Worm (Caenorhabditis elegans) whole organism, mixed stage, embryonic: ENCODE measurements around the gene Y50D4A.6.

Source experiments
- M03D4.4 ChIP-seq: sonication (generic microtip); optimal IDR thresholded peaks from 2 replicates; lab custom pipeline; 2017; ENCODE audit warnings: mild to moderate bottlenecking, missing genetic modification characterization, missing compliant biosample characterization
- bed-3 ChIP-seq: fragments of 200-800 bp; sonication (Bioruptor generic); optimal IDR thresholded peaks from 3 replicates; lab custom pipeline; 2018; ENCODE audit warnings: mild to moderate bottlenecking, missing genetic modification characterization, moderate library complexity, missing compliant biosample characterization
- blmp-1 ChIP-seq: fragments of 150-350 bp; optimal IDR thresholded peaks from 2 replicates; lab custom pipeline; 2014; ENCODE audit warnings: missing biosample characterization, missing genetic modification characterization
- ceh-39 ChIP-seq: fragments of 150-350 bp; optimal IDR thresholded peaks from 2 replicates; lab custom pipeline; 2014; ENCODE audit warnings: missing biosample characterization, missing genetic modification characterization
- ceh-43 ChIP-seq: fragments of 200-800 bp; sonication (Bioruptor generic); optimal IDR thresholded peaks from 2 replicates; lab custom pipeline; 2018; ENCODE audit warnings: mild to moderate bottlenecking, missing genetic modification characterization, moderate library complexity, missing compliant biosample characterization
- ceh-83 ChIP-seq: fragments of 200-800 bp; sonication (Bioruptor generic); optimal IDR thresholded peaks from 2 replicates; lab custom pipeline; 2018; ENCODE audit warnings: mild to moderate bottlenecking, missing genetic modification characterization, missing compliant biosample characterization
- ces-1 ChIP-seq: fragments of 150-350 bp; optimal IDR thresholded peaks from 2 replicates; lab custom pipeline; 2014; ENCODE audit warnings: missing biosample characterization, missing genetic modification reagents, missing genetic modification characterization
- cnd-1 ChIP-seq: fragments of 200-800 bp; sonication (Bioruptor generic); optimal IDR thresholded peaks from 2 replicates; lab custom pipeline; 2018; ENCODE audit warnings: mild to moderate bottlenecking, missing genetic modification characterization, missing compliant biosample characterization
- drap-1 ChIP-seq: fragments of 200-800 bp; sonication (Bioruptor generic); optimal IDR thresholded peaks from 3 replicates; lab custom pipeline; 2018; ENCODE audit warnings: mild to moderate bottlenecking, missing genetic modification characterization, missing compliant biosample characterization
- elt-1 ChIP-seq: sonication (generic microtip); optimal IDR thresholded peaks from 2 replicates; lab custom pipeline; 2017; ENCODE audit warnings: missing genetic modification characterization, mild to moderate bottlenecking, missing compliant biosample characterization, antibody characterized with exemption, moderate library complexity, borderline replicate concordance; ENCODE audit not compliant: insufficient read depth
- elt-3 ChIP-seq: fragments of 150-350 bp; optimal IDR thresholded peaks from 2 replicates; lab custom pipeline; 2014; ENCODE audit warnings: missing biosample characterization, missing genetic modification characterization
- flh-1 ChIP-seq: fragments of 200-800 bp; sonication (Bioruptor generic); optimal IDR thresholded peaks from 2 replicates; lab custom pipeline; 2018; ENCODE audit warnings: mild to moderate bottlenecking, missing genetic modification characterization, moderate library complexity, missing compliant biosample characterization
- ham-2 ChIP-seq: fragments of 200-800 bp; sonication (Bioruptor generic); optimal IDR thresholded peaks from 2 replicates; lab custom pipeline; 2018; ENCODE audit warnings: mild to moderate bottlenecking, missing genetic modification characterization, missing compliant biosample characterization
- hlh-1 ChIP-seq: fragments of 150-350 bp; optimal IDR thresholded peaks from 2 replicates; lab custom pipeline; 2014; ENCODE audit warnings: missing biosample characterization, missing genetic modification reagents, missing genetic modification characterization
- lin-13 ChIP-seq: fragments of 150-350 bp; optimal IDR thresholded peaks from 2 replicates; lab custom pipeline; 2014; ENCODE audit warnings: missing biosample characterization, missing genetic modification characterization
- lin-32 ChIP-seq: fragments of 200-800 bp; sonication (Bioruptor generic); optimal IDR thresholded peaks from 2 replicates; lab custom pipeline; 2018; ENCODE audit warnings: mild to moderate bottlenecking, missing genetic modification characterization, missing compliant biosample characterization
- lsy-2 ChIP-seq: fragments of 150-350 bp; optimal IDR thresholded peaks from 2 replicates; lab custom pipeline; 2014; ENCODE audit warnings: missing biosample characterization, missing genetic modification characterization
- mab-5 ChIP-seq: fragments of 150-350 bp; optimal IDR thresholded peaks from 2 replicates; lab custom pipeline; 2014; ENCODE audit warnings: missing biosample characterization, missing genetic modification characterization
- mep-1 ChIP-seq: fragments of 150-350 bp; optimal IDR thresholded peaks from 2 replicates; lab custom pipeline; 2017; ENCODE audit warnings: missing biosample characterization, missing genetic modification reagents, missing genetic modification characterization, inconsistent platforms
- mls-2 ChIP-seq: sonication (generic microtip); optimal IDR thresholded peaks from 2 replicates; lab custom pipeline; 2016; ENCODE audit warnings: mild to moderate bottlenecking, missing genetic modification characterization, moderate library complexity, missing compliant biosample characterization
- nhr-12 ChIP-seq: fragments of 150-350 bp; optimal IDR thresholded peaks from 2 replicates; lab custom pipeline; 2014; ENCODE audit warnings: missing biosample characterization, missing genetic modification characterization
- nhr-2 ChIP-seq: fragments of 150-350 bp; optimal IDR thresholded peaks from 2 replicates; lab custom pipeline; 2014; ENCODE audit warnings: missing biosample characterization, missing genetic modification characterization
- nhr-237 ChIP-seq: fragments of 150-350 bp; optimal IDR thresholded peaks from 2 replicates; lab custom pipeline; 2014; ENCODE audit warnings: missing biosample characterization, missing genetic modification characterization
- nhr-28 ChIP-seq: fragments of 150-350 bp; optimal IDR thresholded peaks from 2 replicates; lab custom pipeline; 2014; ENCODE audit warnings: missing biosample characterization, missing genetic modification characterization
- nhr-76 ChIP-seq: sonication (generic microtip); optimal IDR thresholded peaks from 2 replicates; lab custom pipeline; 2017; ENCODE audit warnings: missing biosample characterization, missing genetic modification characterization
- pha-4 ChIP-seq: fragments of 150-350 bp; optimal IDR thresholded peaks from 2 replicates; lab custom pipeline; 2018; ENCODE audit warnings: missing biosample characterization, missing genetic modification reagents, missing genetic modification characterization
- sem-2 ChIP-seq: fragments of 200-800 bp; sonication (Bioruptor generic); optimal IDR thresholded peaks from 2 replicates; lab custom pipeline; 2018; ENCODE audit warnings: mild to moderate bottlenecking, missing genetic modification characterization, missing compliant biosample characterization
- snpc-4 ChIP-seq: fragments of 150-350 bp; optimal IDR thresholded peaks from 2 replicates; lab custom pipeline; 2014; ENCODE audit warnings: missing biosample characterization, missing genetic modification characterization
- sptf-1 ChIP-seq: sonication (generic microtip); optimal IDR thresholded peaks from 2 replicates; lab custom pipeline; 2017; ENCODE audit warnings: mild to moderate bottlenecking, missing genetic modification characterization, moderate library complexity, missing compliant biosample characterization
- tbx-8 ChIP-seq: fragments of 200-800 bp; sonication (Bioruptor generic); optimal IDR thresholded peaks from 2 replicates; lab custom pipeline; 2018; ENCODE audit warnings: mild to moderate bottlenecking, missing genetic modification characterization, moderate library complexity, missing compliant biosample characterization
- unc-120 ChIP-seq: sonication (generic microtip); optimal IDR thresholded peaks from 2 replicates; lab custom pipeline; 2017; ENCODE audit warnings: missing genetic modification characterization, missing compliant biosample characterization; ENCODE audit not compliant: poor library complexity, severe bottlenecking
- unc-39 ChIP-seq: fragments of 150-350 bp; optimal IDR thresholded peaks from 2 replicates; lab custom pipeline; 2014; ENCODE audit warnings: missing biosample characterization, missing genetic modification characterization
- unc-62 ChIP-seq: fragments of 150-350 bp; optimal IDR thresholded peaks from 2 replicates; lab custom pipeline; 2014; ENCODE audit warnings: missing biosample characterization, missing genetic modification reagents, missing genetic modification characterization
- zip-8 ChIP-seq: fragments of 150-350 bp; optimal IDR thresholded peaks from 2 replicates; lab custom pipeline; 2014; ENCODE audit warnings: missing biosample characterization, missing genetic modification characterization
- ztf-11 ChIP-seq: fragments of 150-350 bp; optimal IDR thresholded peaks from 2 replicates; lab custom pipeline; 2014; ENCODE audit warnings: missing biosample characterization, missing genetic modification characterization

Gene Y50D4A.6

DNA sequence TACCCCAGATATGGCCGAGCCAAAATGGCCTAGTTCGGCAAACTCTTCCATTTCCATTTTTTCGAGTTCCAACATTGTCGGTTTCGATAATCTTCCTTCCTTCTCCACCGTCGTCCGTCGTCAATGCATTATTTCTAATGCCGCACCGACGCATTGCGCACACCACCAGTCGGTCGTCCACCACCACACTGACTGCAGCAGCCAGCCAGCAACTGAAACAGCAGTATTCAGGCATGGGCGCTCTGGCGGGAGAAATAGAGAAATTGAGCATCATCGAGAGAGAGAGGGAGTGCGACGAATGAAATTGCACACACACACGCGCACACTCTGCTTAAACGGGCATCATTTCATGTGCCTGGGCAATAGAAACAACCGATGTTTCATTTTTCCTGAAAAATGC, 45.1 kb downstream of the Y50D4A.6 start:
- TF ChIP-seq lsy-2 (tag; lab: Kevin White, UChicago) (no peak), zip-8 (tag; lab: Kevin White, UChicago) (no peak), unc-120 (tag; lab: Kevin White, UChicago) (peak; percentile 59), M03D4.4 (tag; lab: Kevin White, UChicago) (peak; percentile 3), hlh-1 (tag; lab: Kevin White, UChicago) (peak; percentile 24), sptf-1 (tag; lab: Kevin White, UChicago) (peak; percentile 29), tbx-8 (GFP tag; lab: Kevin White, UChicago) (no peak), mls-2 (tag; lab: Kevin White, UChicago) (peak; percentile 21), ces-1 (GFP tag; lab: Kevin White, UChicago) (peak; percentile 51), bed-3 (GFP tag; lab: Kevin White, UChicago) (no peak)

- no peak for TF ChIP-seq lin-13
- no peak for TF ChIP-seq unc-62 (GFP tag; lab: Kevin White, UChicago)
Observed at ce11 chrV:1153387-1153786, 45.7 kb downstream of the Y50D4A.6 start.

DNA sequence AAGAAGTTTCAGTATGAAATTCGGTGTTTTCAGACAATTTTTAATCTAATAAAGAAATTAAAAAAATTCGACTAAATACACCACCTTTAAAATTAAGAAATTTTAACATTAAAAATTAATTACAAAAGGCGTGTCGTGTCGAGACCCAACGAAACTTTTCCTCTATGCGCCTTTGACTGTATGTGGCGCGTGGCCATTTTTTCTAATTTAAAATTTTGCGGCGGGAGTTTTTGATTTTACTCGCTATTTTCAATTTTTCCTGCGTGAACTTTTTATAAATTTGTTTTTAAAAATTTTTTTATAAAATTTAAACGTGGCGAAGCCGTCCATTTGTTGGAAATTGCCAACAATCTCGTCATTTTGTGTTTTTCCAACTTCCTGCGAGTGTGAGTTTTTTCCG, 46.3 kb downstream of the Y50D4A.6 start:
- TF ChIP-seq elt-1, result no peak
- no peak for TF ChIP-seq mab-5 (tag; lab: Kevin White, UChicago)
- TF ChIP-seq mls-2 (tag; lab: Kevin White, UChicago), result no peak
- TF ChIP-seq nhr-12 (tag; lab: Kevin White, UChicago), result no peak
- no peak for TF ChIP-seq sem-2 (GFP tag; lab: Kevin White, UChicago)
- TF ChIP-seq ceh-43 (GFP tag; lab: Kevin White, UChicago), result no peak
- TF ChIP-seq pha-4, result no peak
- no peak for TF ChIP-seq unc-120 (tag; lab: Kevin White, UChicago)
- no peak for TF ChIP-seq ceh-39 (tag; lab: Kevin White, UChicago)
- TF ChIP-seq tbx-8 (GFP tag; lab: Kevin White, UChicago), result no peak
- no peak for TF ChIP-seq unc-62 (GFP tag; lab: Kevin White, UChicago)
- TF ChIP-seq nhr-76 (tag; lab: Kevin White, UChicago), result no peak
- no peak for TF ChIP-seq ham-2 (GFP tag; lab: Kevin White, UChicago)
- TF ChIP-seq M03D4.4 (tag; lab: Kevin White, UChicago), result no peak
- TF ChIP-seq lin-32 (GFP tag; lab: Kevin White, UChicago), result no peak
- TF ChIP-seq ces-1 (GFP tag; lab: Kevin White, UChicago), result no peak
- no peak for TF ChIP-seq nhr-237 (tag; lab: Kevin White, UChicago)

- peak; percentile 68 for TF ChIP-seq hlh-1 (tag; lab: Kevin White, UChicago)
- no peak for TF ChIP-seq unc-62 (GFP tag; lab: Kevin White, UChicago)
Observed at ce11 chrV:1151830-1152229, 47.2 kb downstream of the Y50D4A.6 start.

- TF ChIP-seq drap-1 (GFP tag; lab: Kevin White, UChicago) (peak; percentile 84), ceh-83 (peak; percentile 66), zip-8 (tag; lab: Kevin White, UChicago) (peak; percentile 93), nhr-2 (tag; lab: Kevin White, UChicago) (no peak), snpc-4 (tag; lab: Kevin White, UChicago) (no peak), unc-120 (tag; lab: Kevin White, UChicago) (peak; percentile 85), sptf-1 (tag; lab: Kevin White, UChicago) (peak; percentile 94), lin-32 (GFP tag; lab: Kevin White, UChicago) (no peak), mab-5 (tag; lab: Kevin White, UChicago) (peak; percentile 87), blmp-1 (tag; lab: Kevin White, UChicago) (peak; percentile 3), elt-1 (peak; percentile 54), elt-3 (tag; lab: Kevin White, UChicago) (no peak), nhr-12 (tag; lab: Kevin White, UChicago) (peak; percentile 19), ceh-43 (GFP tag; lab: Kevin White, UChicago) (peak; percentile 70), ces-1 (GFP tag; lab: Kevin White, UChicago) (peak; percentile 87), M03D4.4 (tag; lab: Kevin White, UChicago) (peak; percentile 82), mep-1 (peak; percentile 89), cnd-1 (peak; percentile 83), flh-1 (GFP tag; lab: Kevin White, UChicago) (peak; percentile 60), unc-62 (GFP tag; lab: Kevin White, UChicago) (peak; percentile 91), hlh-1 (tag; lab: Kevin White, UChicago) (peak; percentile 82), bed-3 (GFP tag; lab: Kevin White, UChicago) (peak; percentile 57), mls-2 (tag; lab: Kevin White, UChicago) (peak; percentile 90), ham-2 (GFP tag; lab: Kevin White, UChicago) (peak; percentile 90), lsy-2 (tag; lab: Kevin White, UChicago) (peak; percentile 84), nhr-28 (peak; percentile 23), pha-4 (peak; percentile 79), ztf-11 (peak; percentile 98), sem-2 (GFP tag; lab: Kevin White, UChicago) (no peak), lin-13 (peak; percentile 94), nhr-237 (tag; lab: Kevin White, UChicago) (peak; percentile 84), nhr-76 (tag; lab: Kevin White, UChicago) (no peak), tbx-8 (GFP tag; lab: Kevin White, UChicago) (peak; percentile 50), ceh-39 (tag; lab: Kevin White, UChicago) (peak; percentile 84), unc-39 (tag; lab: Kevin White, UChicago) (peak; percentile 56)
Observed at ce11 chrV:1151324-1151742, 47.7 kb downstream of the Y50D4A.6 start.
